Fruit fly (Drosophila melanogaster): Measurements from ENCODE around the gene nero.

Gene nero

DNA sequence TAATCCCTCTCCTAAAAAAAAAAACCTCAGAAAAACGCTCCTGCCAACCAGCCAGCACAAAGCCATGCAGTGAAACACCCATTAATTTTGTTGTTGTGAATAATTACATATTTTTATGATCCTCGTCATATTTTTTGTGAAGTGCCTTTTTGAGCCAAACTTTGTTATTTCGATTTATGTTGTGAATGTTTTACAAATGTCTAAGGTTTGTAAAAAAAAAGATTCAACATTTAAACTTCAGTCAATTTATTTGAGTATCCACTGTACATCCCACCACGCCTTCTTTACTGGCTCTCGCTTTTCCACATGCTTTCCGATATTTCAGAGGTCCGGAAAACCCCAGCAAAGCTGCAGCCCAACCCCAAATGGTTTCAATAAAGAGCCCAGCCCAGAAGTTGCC is 23.2 kb downstream of the nero start (continued):
- TF ChIP-seq Doc2 (GFP tag; IDR thresholded peaks at IDR 0.05), result no peak
- TF ChIP-seq Jarid2 (GFP tag; optimal IDR thresholded peaks at IDR 0.05), result no peak
- no peak for TF ChIP-seq CG8290 (GFP tag; optimal IDR thresholded peaks at IDR 0.05)
- TF ChIP-seq CG8290 (tag; optimal IDR thresholded peaks at IDR 0.05), result no peak
- TF ChIP-seq kni (GFP tag; optimal IDR thresholded peaks at IDR 0.05), result no peak
- no peak for TF ChIP-seq Fer1 (GFP tag; optimal IDR thresholded peaks at IDR 0.05)
- peak; percentile 33 for TF ChIP-seq gem (tag; optimal IDR thresholded peaks at IDR 0.05)
- TF ChIP-seq CG12104 (GFP tag; optimal IDR thresholded peaks at IDR 0.05), result no peak
- peak; percentile 30 for TF ChIP-seq nmo (GFP tag; optimal IDR thresholded peaks at IDR 0.05)
- TF ChIP-seq CG32767 (GFP tag; IDR thresholded peaks at IDR 0.05), result no peak
- TF ChIP-seq hkb (optimal IDR thresholded peaks at IDR 0.05), result peak; percentile 19
- TF ChIP-seq hkb (GFP tag; IDR thresholded peaks at IDR 0.05), result no peak
- TF ChIP-seq Oli (tag; optimal IDR thresholded peaks at IDR 0.05), result no peak
- no peak for TF ChIP-seq dpn (GFP tag; optimal IDR thresholded peaks at IDR 0.05)
- no peak for TF ChIP-seq mam (GFP tag; optimal IDR thresholded peaks at IDR 0.05)
- no peak for TF ChIP-seq CG4707 (GFP tag; optimal IDR thresholded peaks at IDR 0.05)
- no peak for TF ChIP-seq CG10959 (GFP tag; IDR thresholded peaks at IDR 0.05)
- TF ChIP-seq grau (tag; optimal IDR thresholded peaks at IDR 0.05), result peak; percentile 62
- TF ChIP-seq CG1603 (tag; optimal IDR thresholded peaks at IDR 0.05), result no peak
- no peak for TF ChIP-seq NC2α (GFP tag; optimal IDR thresholded peaks at IDR 0.05)
- TF ChIP-seq Eip74EF (GFP tag; optimal IDR thresholded peaks at IDR 0.05), result no peak
- no peak for TF ChIP-seq Blimp-1 (GFP tag; optimal IDR thresholded peaks at IDR 0.05)
- no peak for TF ChIP-seq tll (GFP tag; optimal IDR thresholded peaks at IDR 0.05)
- TF ChIP-seq Asciz (GFP tag; optimal IDR thresholded peaks at IDR 0.05), result no peak
- TF ChIP-seq sd (tag; optimal IDR thresholded peaks at IDR 0.05), result no peak
- TF ChIP-seq ind (GFP tag; optimal IDR thresholded peaks at IDR 0.05), result no peak
- TF ChIP-seq CG5180 (GFP tag; optimal IDR thresholded peaks at IDR 0.05), result no peak
- no peak for TF ChIP-seq CG1602 (GFP tag; optimal IDR thresholded peaks at IDR 0.05)
- no peak for TF ChIP-seq Ptx1 (GFP tag; IDR thresholded peaks at IDR 0.05)
- no peak for TF ChIP-seq CG3065 (GFP tag; optimal IDR thresholded peaks at IDR 0.05)
- no peak for TF ChIP-seq Awh (GFP tag; IDR thresholded peaks at IDR 0.05)
- TF ChIP-seq scrt (GFP tag; optimal IDR thresholded peaks at IDR 0.05), result no peak
- TF ChIP-seq CG6854 (GFP tag; optimal IDR thresholded peaks at IDR 0.05), result no peak
- TF ChIP-seq CG2199 (GFP tag; IDR thresholded peaks at IDR 0.05), result no peak
- TF ChIP-seq Opbp (GFP tag; IDR thresholded peaks at IDR 0.05; ENCODE audit: partially characterized antibody), result no peak
- TF ChIP-seq salm (tag; optimal IDR thresholded peaks at IDR 0.05), result no peak
- TF ChIP-seq Meics (GFP tag; optimal IDR thresholded peaks at IDR 0.05), result no peak
- TF ChIP-seq pzg (GFP tag; optimal IDR thresholded peaks at IDR 0.05), result no peak
- no peak for TF ChIP-seq ci (GFP tag; IDR thresholded peaks at IDR 0.05)
- TF ChIP-seq CG5245 (GFP tag; optimal IDR thresholded peaks at IDR 0.05), result no peak
- TF ChIP-seq lmd (GFP tag; IDR thresholded peaks at IDR 0.05), result no peak
- TF ChIP-seq D19B (GFP tag; optimal IDR thresholded peaks at IDR 0.05), result no peak
- no peak for TF ChIP-seq Stat92E (GFP tag; optimal IDR thresholded peaks at IDR 0.05)
- peak; percentile 12 for TF ChIP-seq CG30403 (GFP tag; optimal IDR thresholded peaks at IDR 0.05)
- no peak for TF ChIP-seq CG16813 (GFP tag; IDR thresholded peaks at IDR 0.05; ENCODE audit: partially characterized antibody)
- no peak for TF ChIP-seq Oaz (GFP tag; IDR thresholded peaks at IDR 0.05)
- TF ChIP-seq luna (GFP tag; optimal IDR thresholded peaks at IDR 0.05), result no peak
- TF ChIP-seq chif (GFP tag; optimal IDR thresholded peaks at IDR 0.05), result peak in 1 of 2 experiments; percentile 25
